Worm (Caenorhabditis elegans): Measurements from ENCODE around the gene R04D3.2.

R04D3.2 gene

ce11 chrX:13264550-13264949, 21.9 kb downstream of the R04D3.2 start:
- peak; percentile 36 for TF ChIP-seq C34F6.9 (tag; optimal IDR thresholded peaks at IDR 0.05)
- TF ChIP-seq ceh-82 (tag; optimal IDR thresholded peaks at IDR 0.05) = no peak
- TF ChIP-seq crh-2 (tag; optimal IDR thresholded peaks at IDR 0.05) = peak; percentile 36
- no peak for TF ChIP-seq unc-62 (GFP tag; optimal IDR thresholded peaks at IDR 0.05)
- peak; percentile 83 for TF ChIP-seq nhr-129 (tag; optimal IDR thresholded peaks at IDR 0.05)
- no peak for TF ChIP-seq peb-1 (tag; optimal IDR thresholded peaks at IDR 0.05)
- no peak for TF ChIP-seq nhr-25 (tag; optimal IDR thresholded peaks at IDR 0.05)
- peak; percentile 45 for TF ChIP-seq zag-1 (tag; optimal IDR thresholded peaks at IDR 0.05)
- TF ChIP-seq ceh-16 (tag; optimal IDR thresholded peaks at IDR 0.05) = peak; percentile 31
- peak; percentile 28 for TF ChIP-seq lin-11 (tag; optimal IDR thresholded peaks at IDR 0.05)
- no peak for TF ChIP-seq ZK546.5 (tag; optimal IDR thresholded peaks at IDR 0.05)
- peak in 1 of 2 experiments; percentile 36 for TF ChIP-seq lsy-2 (tag; optimal IDR thresholded peaks at IDR 0.05)
- no peak for TF ChIP-seq nhr-6 (tag; optimal IDR thresholded peaks at IDR 0.05)
- no peak for TF ChIP-seq nhr-10 (tag; optimal IDR thresholded peaks at IDR 0.05)
- peak; percentile 19 for TF ChIP-seq gmeb-1 (tag; optimal IDR thresholded peaks at IDR 0.05)
- no peak for TF ChIP-seq egl-27 (tag; optimal IDR thresholded peaks at IDR 0.05)
- no peak for TF ChIP-seq ztf-1 (GFP tag; conservative IDR thresholded peaks at IDR 0.05)
- no peak for TF ChIP-seq dmd-4 (tag; optimal IDR thresholded peaks at IDR 0.05)
- no peak for TF ChIP-seq nhr-77 (tag; optimal IDR thresholded peaks at IDR 0.05)
- TF ChIP-seq aly-2 (tag; optimal IDR thresholded peaks at IDR 0.05) = no peak
- no peak for TF ChIP-seq elt-3 (tag; optimal IDR thresholded peaks at IDR 0.05)
- no peak for TF ChIP-seq lin-39 (tag; optimal IDR thresholded peaks at IDR 0.05)
- TF ChIP-seq sma-9 (GFP tag; optimal IDR thresholded peaks at IDR 0.05) = peak; percentile 68
- no peak for TF ChIP-seq sma-9 (tag; optimal IDR thresholded peaks at IDR 0.05)
- TF ChIP-seq fos-1 (tag; optimal IDR thresholded peaks at IDR 0.05) = peak; percentile 19
- TF ChIP-seq mab-5 (tag; optimal IDR thresholded peaks at IDR 0.05) = no peak
- TF ChIP-seq sem-4 (tag; optimal IDR thresholded peaks at IDR 0.05) = peak; percentile 16
- TF ChIP-seq skn-1 (tag; optimal IDR thresholded peaks at IDR 0.05) = no peak
- TF ChIP-seq unc-39 (tag; optimal IDR thresholded peaks at IDR 0.05) = no peak
- peak; percentile 30 for TF ChIP-seq sma-3 (GFP tag; optimal IDR thresholded peaks at IDR 0.05)
- no peak for TF ChIP-seq elt-1 (tag; optimal IDR thresholded peaks at IDR 0.05)
- TF ChIP-seq F13H6.1 (tag; optimal IDR thresholded peaks at IDR 0.05) = peak; percentile 65
- no peak for TF ChIP-seq nhr-12 (tag; optimal IDR thresholded peaks at IDR 0.05)
- no peak for TF ChIP-seq ztf-11 (tag; optimal IDR thresholded peaks at IDR 0.05)
- no peak for TF ChIP-seq ama-1 (optimal IDR thresholded peaks at IDR 0.05)
- no peak for TF ChIP-seq mbf-1 (tag; optimal IDR thresholded peaks at IDR 0.05)
- TF ChIP-seq nhr-237 (tag; optimal IDR thresholded peaks at IDR 0.05) = no peak
- TF ChIP-seq nhr-23 (tag; optimal IDR thresholded peaks at IDR 0.05) = no peak
- TF ChIP-seq lin-13 (GFP tag; optimal IDR thresholded peaks at IDR 0.05) = no peak
- peak; percentile 42 for TF ChIP-seq nhr-21 (tag; optimal IDR thresholded peaks at IDR 0.05)
- TF ChIP-seq alr-1 (tag; optimal IDR thresholded peaks at IDR 0.05) = no peak
- peak; percentile 35 for TF ChIP-seq ztf-4 (tag; optimal IDR thresholded peaks at IDR 0.05)
- peak; percentile 23 for TF ChIP-seq Y55F3AM.14 (GFP tag; optimal IDR thresholded peaks at IDR 0.05)
- TF ChIP-seq unc-55 (GFP tag; optimal IDR thresholded peaks at IDR 0.05) = peak; percentile 66
- no peak for TF ChIP-seq R02D3.7 (tag; optimal IDR thresholded peaks at IDR 0.05)
- TF ChIP-seq snpc-4 (tag; optimal IDR thresholded peaks at IDR 0.05) = no peak
- no peak for TF ChIP-seq nhr-11 (tag; optimal IDR thresholded peaks at IDR 0.05)
- no peak for TF ChIP-seq mdl-1 (tag; optimal IDR thresholded peaks at IDR 0.05)

ce11 chrX:13262195-13262594, 24.2 kb downstream of the R04D3.2 start, which contains the start of gene K09A11.1:
K09A11.1 (plus strand) TSS chrX:13262495.
- TF ChIP-seq ama-1 (optimal IDR thresholded peaks at IDR 0.05) = no peak
- no peak for TF ChIP-seq gmeb-1 (tag; optimal IDR thresholded peaks at IDR 0.05)
- no peak for TF ChIP-seq ztf-4 (tag; optimal IDR thresholded peaks at IDR 0.05)
- no peak for TF ChIP-seq alr-1 (tag; optimal IDR thresholded peaks at IDR 0.05)
- TF ChIP-seq nhr-25 (tag; optimal IDR thresholded peaks at IDR 0.05) = no peak
- TF ChIP-seq unc-55 (GFP tag; optimal IDR thresholded peaks at IDR 0.05) = no peak
- TF ChIP-seq nhr-10 (tag; optimal IDR thresholded peaks at IDR 0.05) = no peak
- no peak for TF ChIP-seq unc-39 (tag; optimal IDR thresholded peaks at IDR 0.05)
- TF ChIP-seq nhr-12 (tag; optimal IDR thresholded peaks at IDR 0.05) = no peak
- TF ChIP-seq elt-1 (tag; optimal IDR thresholded peaks at IDR 0.05) = no peak
- no peak for TF ChIP-seq sma-9 (GFP tag; optimal IDR thresholded peaks at IDR 0.05)
- TF ChIP-seq sma-9 (tag; optimal IDR thresholded peaks at IDR 0.05) = no peak
- TF ChIP-seq skn-1 (tag; optimal IDR thresholded peaks at IDR 0.05) = no peak
- TF ChIP-seq Y55F3AM.14 (GFP tag; optimal IDR thresholded peaks at IDR 0.05) = no peak
- TF ChIP-seq lin-13 (GFP tag; optimal IDR thresholded peaks at IDR 0.05) = no peak
- no peak for TF ChIP-seq ZK546.5 (tag; optimal IDR thresholded peaks at IDR 0.05)
- TF ChIP-seq lin-39 (tag; optimal IDR thresholded peaks at IDR 0.05) = no peak
- no peak for TF ChIP-seq nhr-21 (tag; optimal IDR thresholded peaks at IDR 0.05)
- no peak for TF ChIP-seq ztf-1 (GFP tag; conservative IDR thresholded peaks at IDR 0.05)
